Fruit fly (Drosophila melanogaster): ENCODE measurements around the gene CG13458.

The CG13458 gene

dm6 chr3L:15102669-15103309, 10.6 kb upstream of the CG13458 start (continued):
- TF ChIP-seq Ptx1 (GFP tag; IDR thresholded peaks at IDR 0.05) (peak; percentile 30; the same call in 1 of the 2 replicates), Doc3 (GFP tag; IDR thresholded peaks at IDR 0.05; ENCODE audit: partially characterized antibody) (no peak), pita (GFP tag; optimal IDR thresholded peaks at IDR 0.05) (no peak), CG8281 (tag; optimal IDR thresholded peaks at IDR 0.05) (no peak), CG4820 (GFP tag; optimal IDR thresholded peaks at IDR 0.05) (no peak), btn (GFP tag; optimal IDR thresholded peaks at IDR 0.05) (no peak), CG9727 (GFP tag; optimal IDR thresholded peaks at IDR 0.05) (no peak), CG17612 (GFP tag; IDR thresholded peaks at IDR 0.05) (no peak), CG11723 (GFP tag; optimal IDR thresholded peaks at IDR 0.05) (no peak), dati (GFP tag; IDR thresholded peaks at IDR 0.05) (no peak), ems (GFP tag; optimal IDR thresholded peaks at IDR 0.05) (no peak), CG10431 (GFP tag; optimal IDR thresholded peaks at IDR 0.05) (no peak), so (GFP tag; IDR thresholded peaks at IDR 0.05) (no peak), p53 (GFP tag; optimal IDR thresholded peaks at IDR 0.05) (no peak), Abd-B (GFP tag; optimal IDR thresholded peaks at IDR 0.05) (no peak), lmd (GFP tag; IDR thresholded peaks at IDR 0.05) (0 out of 2 replicates have a peak, but pooled peaks have one; percentile 21), CG10274 (GFP tag; optimal IDR thresholded peaks at IDR 0.05) (no peak), Neu2 (GFP tag; optimal IDR thresholded peaks at IDR 0.05; ENCODE audit: borderline replicate concordance) (no peak), CG10543 (GFP tag; optimal IDR thresholded peaks at IDR 0.05) (no peak), Lim3 (GFP tag; IDR thresholded peaks at IDR 0.05) (no peak), corto (GFP tag; optimal IDR thresholded peaks at IDR 0.05) (no peak), her (GFP tag; optimal IDR thresholded peaks at IDR 0.05) (no peak), CG3995 (GFP tag; optimal IDR thresholded peaks at IDR 0.05) (no peak), chm (GFP tag; IDR thresholded peaks at IDR 0.05) (no peak), unpg (GFP tag; optimal IDR thresholded peaks at IDR 0.05) (peak; percentile 20), CG3847 (GFP tag; IDR thresholded peaks at IDR 0.05) (no peak), ap (GFP tag; IDR thresholded peaks at IDR 0.05) (no peak), Dip3 (GFP tag; optimal IDR thresholded peaks at IDR 0.05) (no peak), Gug (GFP tag; IDR thresholded peaks at IDR 0.05) (no peak), CG3838 (GFP tag; optimal IDR thresholded peaks at IDR 0.05) (no peak), br (optimal IDR thresholded peaks at IDR 0.05) (no peak), lov (optimal IDR thresholded peaks at IDR 0.05) (no peak), lov (GFP tag; IDR thresholded peaks at IDR 0.05) (no peak), Aef1 (GFP tag; IDR thresholded peaks at IDR 0.05) (no peak), sim (GFP tag; IDR thresholded peaks at IDR 0.05) (no peak), disco-r (GFP tag; optimal IDR thresholded peaks at IDR 0.05) (no peak), CG42726 (GFP tag; IDR thresholded peaks at IDR 0.05; ENCODE audit: partially characterized antibody) (no peak), CG31441 (GFP tag; IDR thresholded peaks at IDR 0.05) (no peak), CG7357 (GFP tag; IDR thresholded peaks at IDR 0.05) (no peak), salm (tag; optimal IDR thresholded peaks at IDR 0.05) (no peak), Six4 (GFP tag; optimal IDR thresholded peaks at IDR 0.05) (no peak), Rx (GFP tag; IDR thresholded peaks at IDR 0.05) (no peak), CG6813 (GFP tag; optimal IDR thresholded peaks at IDR 0.05) (no peak), gcm2 (GFP tag; optimal IDR thresholded peaks at IDR 0.05) (no peak), B-H2 (GFP tag; optimal IDR thresholded peaks at IDR 0.05) (no peak), schlank (tag; optimal IDR thresholded peaks at IDR 0.05) (no peak), CG30020 (tag; optimal IDR thresholded peaks at IDR 0.05) (no peak), CG43689 (GFP tag; IDR thresholded peaks at IDR 0.05) (no peak), PHDP (tag; optimal IDR thresholded peaks at IDR 0.05) (peak; percentile 12), twi (tag; optimal IDR thresholded peaks at IDR 0.05) (no peak), CG12299 (tag; optimal IDR thresholded peaks at IDR 0.05) (no peak), insv (GFP tag; optimal IDR thresholded peaks at IDR 0.05) (no peak)

All from whole organism, embryonic.